Fruit fly (Drosophila melanogaster): Measurements from ENCODE around the gene CG12320.

Gene CG12320

dm6 chr3R:18246041-18246440 lies 6.5 kb downstream of the CG12320 start:
- TF ChIP-seq CG15514 (GFP tag; optimal IDR thresholded peaks at IDR 0.05) (no peak), CG7271 (tag; optimal IDR thresholded peaks at IDR 0.05) (no peak), Eip74EF (GFP tag; optimal IDR thresholded peaks at IDR 0.05) (no peak), CG18262 (tag; optimal IDR thresholded peaks at IDR 0.05) (no peak), CG1832 (GFP tag; optimal IDR thresholded peaks at IDR 0.05) (peak; percentile 8), trem (tag; optimal IDR thresholded peaks at IDR 0.05) (no peak), pita (GFP tag; optimal IDR thresholded peaks at IDR 0.05) (no peak), mirr (GFP tag; optimal IDR thresholded peaks at IDR 0.05) (peak; percentile 31), CG8478 (optimal IDR thresholded peaks at IDR 0.05) (peak; percentile 28), repo (GFP tag; optimal IDR thresholded peaks at IDR 0.05) (no peak), hth (optimal IDR thresholded peaks at IDR 0.05) (no peak), sisA (GFP tag; IDR thresholded peaks at IDR 0.05) (no peak), CG14860 (GFP tag; IDR thresholded peaks at IDR 0.05; ENCODE audit: partially characterized antibody) (no peak), tap (tag; optimal IDR thresholded peaks at IDR 0.05) (no peak), Fer2 (tag; optimal IDR thresholded peaks at IDR 0.05) (no peak), luna (GFP tag; optimal IDR thresholded peaks at IDR 0.05) (no peak), CG31441 (GFP tag; IDR thresholded peaks at IDR 0.05) (no peak), nmo (GFP tag; optimal IDR thresholded peaks at IDR 0.05) (no peak), CG11504 (tag; optimal IDR thresholded peaks at IDR 0.05) (no peak), hb (GFP tag; IDR thresholded peaks at IDR 0.05; ENCODE audit: partially characterized antibody) (no peak), aop (GFP tag; IDR thresholded peaks at IDR 0.05) (no peak), CG4617 (GFP tag; optimal IDR thresholded peaks at IDR 0.05; ENCODE audit: borderline replicate concordance) (no peak), zen (tag; optimal IDR thresholded peaks at IDR 0.05) (no peak), pfk (GFP tag; optimal IDR thresholded peaks at IDR 0.05) (no peak), Usf (GFP tag; optimal IDR thresholded peaks at IDR 0.05) (no peak), Spps (tag; optimal IDR thresholded peaks at IDR 0.05) (no peak), chn (GFP tag; optimal IDR thresholded peaks at IDR 0.05) (no peak), MESR4 (GFP tag; optimal IDR thresholded peaks at IDR 0.05) (no peak), Rx (GFP tag; IDR thresholded peaks at IDR 0.05) (no peak), tio (GFP tag; optimal IDR thresholded peaks at IDR 0.05) (no peak), chinmo (GFP tag; IDR thresholded peaks at IDR 0.05; ENCODE audit: partially characterized antibody) (0 out of 4 replicates have a peak, but pooled peaks have one; percentile 19), onecut (GFP tag; IDR thresholded peaks at IDR 0.05) (no peak), E2f1 (GFP tag; IDR thresholded peaks at IDR 0.05) (no peak), CG2120 (GFP tag; optimal IDR thresholded peaks at IDR 0.05) (no peak), lola (GFP tag; optimal IDR thresholded peaks at IDR 0.05) (no peak), fd3F (GFP tag; optimal IDR thresholded peaks at IDR 0.05) (no peak), CG9876 (GFP tag; optimal IDR thresholded peaks at IDR 0.05) (no peak), ara (GFP tag; IDR thresholded peaks at IDR 0.05) (no peak), slbo (GFP tag; IDR thresholded peaks at IDR 0.05) (no peak), mam (GFP tag; optimal IDR thresholded peaks at IDR 0.05) (no peak), pum (GFP tag; optimal IDR thresholded peaks at IDR 0.05) (no peak), CG10274 (GFP tag; optimal IDR thresholded peaks at IDR 0.05) (no peak), croc (GFP tag; conservative IDR thresholded peaks at IDR 0.05) (no peak), Dip3 (GFP tag; optimal IDR thresholded peaks at IDR 0.05) (no peak), da (GFP tag; optimal IDR thresholded peaks at IDR 0.05) (no peak), maf-S (GFP tag; optimal IDR thresholded peaks at IDR 0.05) (no peak), lmd (GFP tag; IDR thresholded peaks at IDR 0.05) (no peak), E2f2 (GFP tag; IDR thresholded peaks at IDR 0.05) (0 out of 2 replicates have a peak, but pooled peaks have one; percentile 15), Hey (tag; optimal IDR thresholded peaks at IDR 0.05) (no peak), ci (GFP tag; IDR thresholded peaks at IDR 0.05) (no peak), Bdp1 (GFP tag; optimal IDR thresholded peaks at IDR 0.05) (no peak), dysf (GFP tag; IDR thresholded peaks at IDR 0.05) (no peak)

Data from whole organism, embryonic.